Worm (Caenorhabditis elegans) whole organism, L1 larva: ENCODE results near the gene rpc-2.

ENCODE experiments used
- F16B12.6 ChIP-seq: fragments of 150-350 bp; optimal IDR thresholded peaks from 2 replicates; lab custom pipeline; 2014; ENCODE audit warnings: missing biosample characterization, missing genetic modification characterization
- aly-2 ChIP-seq: fragments of 150-350 bp; optimal IDR thresholded peaks from 2 replicates; lab custom pipeline; 2014; ENCODE audit warnings: missing biosample characterization, missing genetic modification characterization
- ceh-82 ChIP-seq, 3 experiments: fragments of 150-350 bp in 1 of 3; sonication (generic microtip) in 2 of 3; optimal IDR thresholded peaks; 2 replicates each; lab custom pipeline; 2014 to 2017; ENCODE audit warnings: missing biosample characterization in 3 of 3, missing genetic modification characterization in 3 of 3
- ceh-88 ChIP-seq: fragments of 200-800 bp; sonication (Bioruptor generic); IDR thresholded peaks from 2 replicates; pipeline ENCODE4 v1.3.6; 2022; ENCODE audit warnings: missing genetic modification characterization, missing compliant biosample characterization
- ceh-90 ChIP-seq: sonication (generic microtip); optimal IDR thresholded peaks from 2 replicates; lab custom pipeline; 2016; ENCODE audit warnings: missing genetic modification characterization, missing compliant biosample characterization
- dpl-1 ChIP-seq, 3 experiments: fragments of 150-350 bp in 2 of 3; sonication (generic microtip) in 1 of 3; optimal IDR thresholded peaks; 2 replicates each; lab custom pipeline; 2014 to 2017; ENCODE audit warnings: missing biosample characterization in 3 of 3, missing genetic modification characterization in 3 of 3, missing genetic modification reagents in 3 of 3
- efl-1 ChIP-seq, 4 experiments: fragments of 150-350 bp; optimal IDR thresholded peaks in 3 of 4; peaks in 1 of 4; 1 replicate in 1 of 4; 2 replicates in 3 of 4; lab custom pipeline; 2014; ENCODE audit warnings: missing biosample characterization in 2 of 4, missing genetic modification characterization in 2 of 4, missing genetic modification reagents in 2 of 4
- elt-2 ChIP-seq: sonication (generic microtip); optimal IDR thresholded peaks from 2 replicates; lab custom pipeline; 2016; ENCODE audit warnings: missing genetic modification characterization, mild to moderate bottlenecking, inconsistent platforms, missing compliant biosample characterization, missing genetic modification reagents
- elt-3 ChIP-seq, 6 experiments: fragments of 150-350 bp in 1 of 6; sonication (generic microtip); optimal IDR thresholded peaks; 2 replicates each; lab custom pipeline; 2017 to 2018; ENCODE audit warnings: missing biosample characterization in 6 of 6, missing genetic modification characterization in 6 of 6, inconsistent platforms in 1 of 6
- fkh-10 ChIP-seq: sonication (generic microtip); optimal IDR thresholded peaks from 2 replicates; lab custom pipeline; 2017; ENCODE audit warnings: missing biosample characterization, missing genetic modification reagents, missing genetic modification characterization
- fkh-8 ChIP-seq: sonication (generic microtip); optimal IDR thresholded peaks from 2 replicates; lab custom pipeline; 2016; ENCODE audit warnings: mild to moderate bottlenecking, missing genetic modification characterization, missing compliant biosample characterization
- grh-1 ChIP-seq: fragments of 200-800 bp; sonication (Bioruptor generic); IDR thresholded peaks from 2 replicates; pipeline ENCODE4 v1.3.6; 2022; ENCODE audit warnings: missing genetic modification reagents, missing genetic modification characterization, missing compliant biosample characterization
- irx-1 ChIP-seq: sonication (generic microtip); optimal IDR thresholded peaks from 2 replicates; lab custom pipeline; 2016; ENCODE audit warnings: missing genetic modification characterization, missing compliant biosample characterization
- jun-1 ChIP-seq: fragments of 150-350 bp; optimal IDR thresholded peaks from 2 replicates; lab custom pipeline; 2014; ENCODE audit warnings: missing biosample characterization, missing genetic modification reagents, missing genetic modification characterization
- lin-15B ChIP-seq: fragments of 150-350 bp; sonication (generic microtip); optimal IDR thresholded peaks from 3 replicates; lab custom pipeline; 2014; ENCODE audit warnings: missing biosample characterization, missing genetic modification characterization
- lin-35 ChIP-seq, 2 experiments: fragments of 150-350 bp; optimal IDR thresholded peaks; 2 replicates each; lab custom pipeline; 2014; ENCODE audit warnings: missing biosample characterization in 2 of 2, missing genetic modification characterization in 2 of 2, missing genetic modification reagents in 2 of 2
- lir-3 ChIP-seq: sonication (generic microtip); optimal IDR thresholded peaks from 2 replicates; lab custom pipeline; 2016; ENCODE audit warnings: mild to moderate bottlenecking, missing genetic modification characterization, moderate library complexity, missing compliant biosample characterization; ENCODE audit not compliant: poor library complexity
- mab-9 ChIP-seq: fragments of 200-800 bp; sonication (Bioruptor generic); IDR thresholded peaks from 2 replicates; pipeline ENCODE4 v1.3.6; 2022; ENCODE audit warnings: missing genetic modification reagents, missing genetic modification characterization, missing compliant biosample characterization
- mdl-1 ChIP-seq, 2 experiments: fragments of 150-350 bp; optimal IDR thresholded peaks; 2 replicates each; lab custom pipeline; 2014 to 2017; ENCODE audit warnings: missing biosample characterization in 2 of 2, missing genetic modification characterization in 2 of 2, inconsistent platforms in 1 of 2
- mep-1 ChIP-seq: fragments of 150-350 bp; optimal IDR thresholded peaks from 2 replicates; lab custom pipeline; 2014; ENCODE audit warnings: missing biosample characterization, missing genetic modification characterization
- nhr-11 ChIP-seq: fragments of 150-350 bp; optimal IDR thresholded peaks from 2 replicates; lab custom pipeline; 2014; ENCODE audit warnings: missing biosample characterization, missing genetic modification characterization
- nhr-19 ChIP-seq: fragments of 200-800 bp; sonication (Bioruptor generic); conservative IDR thresholded peaks from 2 replicates; pipeline ENCODE4 v1.3.6; 2022; ENCODE audit warnings: missing genetic modification characterization, missing compliant biosample characterization
- nhr-20 ChIP-seq: sonication (generic microtip); optimal IDR thresholded peaks from 2 replicates; lab custom pipeline; 2016; ENCODE audit warnings: mild to moderate bottlenecking, missing genetic modification characterization, missing compliant biosample characterization
- nhr-237 ChIP-seq: fragments of 150-350 bp; optimal IDR thresholded peaks from 2 replicates; lab custom pipeline; 2014; ENCODE audit warnings: missing biosample characterization, missing genetic modification characterization
- nhr-47 ChIP-seq: sonication (generic microtip); optimal IDR thresholded peaks from 2 replicates; lab custom pipeline; 2016; ENCODE audit warnings: mild to moderate bottlenecking, missing genetic modification characterization, moderate library complexity, missing compliant biosample characterization
- nhr-77 ChIP-seq: fragments of 150-350 bp; optimal IDR thresholded peaks from 2 replicates; lab custom pipeline; 2014; ENCODE audit warnings: missing biosample characterization, missing genetic modification characterization
- nhr-90 ChIP-seq: sonication (generic microtip); optimal IDR thresholded peaks from 2 replicates; lab custom pipeline; 2016; ENCODE audit warnings: mild to moderate bottlenecking, missing genetic modification characterization, missing compliant biosample characterization; ENCODE audit not compliant: poor library complexity
- pag-3 ChIP-seq: sonication (generic microtip); optimal IDR thresholded peaks from 2 replicates; lab custom pipeline; 2017; ENCODE audit warnings: missing genetic modification characterization, mild to moderate bottlenecking, missing compliant biosample characterization, antibody characterized with exemption, borderline replicate concordance; ENCODE audit not compliant: insufficient read depth
- pax-3 ChIP-seq: fragments of 200-800 bp; sonication (Bioruptor generic); optimal IDR thresholded peaks from 2 replicates; lab custom pipeline; 2018; ENCODE audit warnings: mild to moderate bottlenecking, missing genetic modification characterization, moderate library complexity, missing compliant biosample characterization
- rnt-1 ChIP-seq: sonication (generic microtip); optimal IDR thresholded peaks from 2 replicates; lab custom pipeline; 2016; ENCODE audit warnings: mild to moderate bottlenecking, missing genetic modification characterization, moderate library complexity, missing compliant biosample characterization
- skn-1 ChIP-seq: fragments of 150-350 bp; optimal IDR thresholded peaks from 2 replicates; lab custom pipeline; 2014; ENCODE audit warnings: missing biosample characterization, missing genetic modification characterization
- snu-23 ChIP-seq: sonication (generic microtip); optimal IDR thresholded peaks from 2 replicates; lab custom pipeline; 2016; ENCODE audit warnings: missing genetic modification characterization, missing compliant biosample characterization
- sptf-1 ChIP-seq: fragments of 150-350 bp; optimal IDR thresholded peaks from 2 replicates; lab custom pipeline; 2014; ENCODE audit warnings: missing biosample characterization, missing genetic modification characterization
- swsn-7 ChIP-seq: sonication (generic microtip); optimal IDR thresholded peaks from 2 replicates; lab custom pipeline; 2016; ENCODE audit warnings: missing genetic modification characterization, missing compliant biosample characterization
- tbx-2 ChIP-seq: sonication (generic microtip); optimal IDR thresholded peaks from 2 replicates; lab custom pipeline; 2016; ENCODE audit warnings: missing genetic modification characterization, missing compliant biosample characterization
- tlp-1 ChIP-seq: fragments of 150-350 bp; optimal IDR thresholded peaks from 2 replicates; lab custom pipeline; 2014; ENCODE audit warnings: missing biosample characterization, missing genetic modification characterization
- unc-62 ChIP-seq: fragments of 150-350 bp; optimal IDR thresholded peaks from 2 replicates; lab custom pipeline; 2014; ENCODE audit warnings: missing biosample characterization, missing genetic modification reagents, missing genetic modification characterization
- xbp-1 ChIP-seq: sonication (generic microtip); optimal IDR thresholded peaks from 2 replicates; lab custom pipeline; 2016; ENCODE audit warnings: missing genetic modification characterization, missing compliant biosample characterization
- ztf-11 ChIP-seq, 2 experiments: sonication (generic microtip); optimal IDR thresholded peaks; 2 replicates each; lab custom pipeline; 2016 to 2017; ENCODE audit warnings: missing genetic modification characterization in 2 of 2, missing biosample characterization in 1 of 2, missing compliant biosample characterization in 1 of 2

Gene rpc-2

ce11 chrIII:5603439-5603986 lies 46.3 kb downstream of the rpc-2 start, which contains the start of gene madf-11 (continued):
- peak; percentile 52 for TF ChIP-seq skn-1 (tag; lab: Kevin White, UChicago)
- peak; percentile 49 for TF ChIP-seq nhr-90 (tag; lab: Kevin White, UChicago)
- TF ChIP-seq xbp-1 (tag; lab: Kevin White, UChicago), result peak; percentile 58
- TF ChIP-seq tlp-1, result no peak
- TF ChIP-seq lin-35 (GFP tag; optimal IDR thresholded peaks at IDR 0.05; lab: Kevin White, UChicago), result peak; percentile 70 to 83
- peak; percentile 68 for TF ChIP-seq tbx-2
- TF ChIP-seq ceh-90 (tag; lab: Kevin White, UChicago), result peak; percentile 73
- TF ChIP-seq pax-3 (tag; lab: Kevin White, UChicago), result peak; percentile 36
- peak; percentile 71 for TF ChIP-seq nhr-47 (tag; lab: Kevin White, UChicago)
- no peak for TF ChIP-seq nhr-11 (tag; lab: Kevin White, UChicago)
- TF ChIP-seq efl-1 (optimal IDR thresholded peaks at IDR 0.05; lab: Kevin White, UChicago), result peak; percentile 77 to 88
- TF ChIP-seq efl-1 (GFP tag; optimal IDR thresholded peaks at IDR 0.05 in 1 of 2; lab: Kevin White, UChicago), result peak; percentile 74 to 97
- peak in 2 of 3 experiments; percentile 23 to 78 for TF ChIP-seq ceh-82 (tag; optimal IDR thresholded peaks at IDR 0.05; lab: Kevin White, UChicago)
- TF ChIP-seq nhr-20 (tag; lab: Kevin White, UChicago), result peak; percentile 59
- TF ChIP-seq pag-3 (tag; lab: Kevin White, UChicago), result no peak
- peak; percentile 92 for TF ChIP-seq rnt-1 (tag; lab: Kevin White, UChicago)
- peak; percentile 66 for TF ChIP-seq fkh-8 (tag; lab: Kevin White, UChicago)
- TF ChIP-seq elt-3 (tag; optimal IDR thresholded peaks at IDR 0.05; lab: Kevin White, UChicago), result peak in 1 of 6 experiments; percentile 33
- no peak for TF ChIP-seq nhr-237 (tag; lab: Kevin White, UChicago)
- peak; percentile 53 for TF ChIP-seq swsn-7 (tag; lab: Kevin White, UChicago)
- TF ChIP-seq mdl-1 (tag; optimal IDR thresholded peaks at IDR 0.05; lab: Kevin White, UChicago), result peak in 1 of 2 experiments; percentile 70
- peak; percentile 75 for TF ChIP-seq snu-23 (GFP tag; lab: Kevin White, UChicago)
- peak; percentile 76 for TF ChIP-seq mep-1 (tag; lab: Kevin White, UChicago)
- TF ChIP-seq grh-1 (GFP tag; lab: Robert Waterston, UW), result no peak
- TF ChIP-seq aly-2 (tag; lab: Kevin White, UChicago), result no peak
- peak; percentile 48 to 76 (median 75) for TF ChIP-seq dpl-1 (GFP tag; optimal IDR thresholded peaks at IDR 0.05; lab: Kevin White, UChicago)
- peak in 1 of 2 experiments; percentile 69 for TF ChIP-seq ztf-11 (tag; optimal IDR thresholded peaks at IDR 0.05; lab: Kevin White, UChicago)
- no peak for TF ChIP-seq sptf-1 (tag; lab: Kevin White, UChicago)
- peak; percentile 56 for TF ChIP-seq nhr-19
- peak; percentile 10 for TF ChIP-seq irx-1 (tag; lab: Kevin White, UChicago)
- peak; percentile 23 for TF ChIP-seq F16B12.6 (tag; lab: Kevin White, UChicago)
- TF ChIP-seq lin-15B, result peak; percentile 79
- TF ChIP-seq nhr-77 (tag; lab: Kevin White, UChicago), result no peak
- TF ChIP-seq ceh-88 (GFP tag; lab: Robert Waterston, UW), result no peak

ce11 chrIII:5604080-5604479 lies 46.9 kb downstream of the rpc-2 start, which contains the start of gene xnd-1:
Gene xnd-1 (plus strand): TSS chrIII:5604460.
- TF ChIP-seq jun-1 (tag; lab: Kevin White, UChicago) (no peak), lir-3 (no peak), fkh-10 (GFP tag; lab: Kevin White, UChicago) (no peak), nhr-11 (tag; lab: Kevin White, UChicago) (no peak), sptf-1 (tag; lab: Kevin White, UChicago) (no peak), mab-9 (GFP tag; lab: Robert Waterston, UW) (no peak), lin-35 (GFP tag; optimal IDR thresholded peaks at IDR 0.05; lab: Kevin White, UChicago) (no peak)

ce11 chrIII:5610276-5610675 lies 53.1 kb downstream of the rpc-2 start, which contains the start of gene C05D2.8:
Gene C05D2.8 (minus strand): TSS chrIII:5610346.
- TF ChIP-seq unc-62 (GFP tag; lab: Kevin White, UChicago) (no peak), elt-2 (peak; percentile 35), nhr-20 (tag; lab: Kevin White, UChicago) (no peak)
